Fruit fly (Drosophila melanogaster) Kc167 (cell line): ENCODE data around the gene sens-2.

Source experiments
- Myc ChIP-seq: fragments of >200 bp; optimal IDR thresholded peaks from 2 replicates; lab custom pipeline; 2017; ENCODE audit warnings: missing external identifiers
- Sin3A ChIP-seq: fragments of >200 bp; optimal IDR thresholded peaks from 2 replicates; lab custom pipeline; 2018; ENCODE audit warnings: missing external identifiers
- h ChIP-seq: fragments of >200 bp; optimal IDR thresholded peaks from 3 replicates; lab custom pipeline; 2018; ENCODE audit warnings: missing external identifiers
- insv ChIP-seq: fragments of >200 bp; optimal IDR thresholded peaks from 3 replicates; lab custom pipeline; 2018; ENCODE audit warnings: missing external identifiers
- psq ChIP-seq: fragments of >200 bp; optimal IDR thresholded peaks from 2 replicates; lab custom pipeline; 2017; ENCODE audit warnings: missing external identifiers
- ttk ChIP-seq: sonication (Bioruptor generic); optimal IDR thresholded peaks from 2 replicates; lab custom pipeline; 2017; ENCODE audit warnings: missing external identifiers

dm6 chr2L:6843434-6843833 is 21.7 kb downstream of the sens-2 start:
- TF ChIP-seq Sin3A (lab: Kevin White, UChicago) (no peak), psq (no peak), ttk (lab: Kevin White, UChicago) (no peak), h (lab: Kevin White, UChicago) (no peak), Myc (lab: Kevin White, UChicago) (no peak), insv (lab: Kevin White, UChicago) (no peak)
